Fruit fly (Drosophila melanogaster) Kc167 (cell line): ENCODE results near the gene sqh.

Source experiments
- Myc ChIP-seq: fragments of >200 bp; optimal IDR thresholded peaks from 2 replicates; lab custom pipeline; 2017; ENCODE audit warnings: missing external identifiers
- Sin3A ChIP-seq: fragments of >200 bp; optimal IDR thresholded peaks from 2 replicates; lab custom pipeline; 2018; ENCODE audit warnings: missing external identifiers
- h ChIP-seq: fragments of >200 bp; optimal IDR thresholded peaks from 3 replicates; lab custom pipeline; 2018; ENCODE audit warnings: missing external identifiers
- insv ChIP-seq: fragments of >200 bp; optimal IDR thresholded peaks from 3 replicates; lab custom pipeline; 2018; ENCODE audit warnings: missing external identifiers
- psq ChIP-seq: fragments of >200 bp; optimal IDR thresholded peaks from 2 replicates; lab custom pipeline; 2017; ENCODE audit warnings: missing external identifiers
- ttk ChIP-seq: sonication (Bioruptor generic); optimal IDR thresholded peaks from 2 replicates; lab custom pipeline; 2017; ENCODE audit warnings: missing external identifiers

- TF ChIP-seq Myc (lab: Kevin White, UChicago) (no peak), Sin3A (lab: Kevin White, UChicago) (no peak), h (lab: Kevin White, UChicago) (no peak), ttk (lab: Kevin White, UChicago) (no peak), insv (lab: Kevin White, UChicago) (no peak), psq (no peak)
These were observed 22.4 kb downstream of the sqh start, which contains the start of gene vanin-like for dm6 chrX:6202509-6202979.
